Worm (Caenorhabditis elegans) whole organism, early embryonic: ENCODE measurements around the gene C50F4.4.

Experiments
- B0310.2 ChIP-seq: sonication (generic microtip); optimal IDR thresholded peaks from 2 replicates; lab custom pipeline; 2016; ENCODE audit warnings: mild to moderate bottlenecking, missing genetic modification characterization, missing compliant biosample characterization
- F13C5.2 ChIP-seq: sonication (generic microtip); optimal IDR thresholded peaks from 2 replicates; lab custom pipeline; 2017; ENCODE audit warnings: mild to moderate bottlenecking, missing genetic modification characterization, inconsistent platforms, missing compliant biosample characterization
- aly-1 ChIP-seq: sonication (generic microtip); optimal IDR thresholded peaks from 2 replicates; lab custom pipeline; 2016; ENCODE audit warnings: missing genetic modification characterization, missing compliant biosample characterization
- ama-1 ChIP-seq: fragments of 150-350 bp; optimal IDR thresholded peaks from 2 replicates; lab custom pipeline; 2014
- ceh-13 ChIP-seq: fragments of 200-800 bp; sonication (Bioruptor generic); optimal IDR thresholded peaks from 2 replicates; lab custom pipeline; 2018; ENCODE audit warnings: mild to moderate bottlenecking, missing genetic modification characterization, missing compliant biosample characterization
- ceh-36 ChIP-seq: sonication (generic microtip); optimal IDR thresholded peaks from 2 replicates; lab custom pipeline; 2016; ENCODE audit warnings: missing genetic modification characterization, inconsistent platforms, missing compliant biosample characterization
- ets-7 ChIP-seq: sonication (generic microtip); optimal IDR thresholded peaks from 2 replicates; lab custom pipeline; 2016; ENCODE audit warnings: missing genotype, missing genetic modification characterization, missing compliant biosample characterization
- flt-1 ChIP-seq: fragments of 200-800 bp; sonication (Bioruptor generic); IDR thresholded peaks from 2 replicates; pipeline ENCODE4 v1.3.6; 2022; ENCODE audit warnings: missing genetic modification characterization, missing compliant biosample characterization
- hmbx-1 ChIP-seq: sonication (generic microtip); optimal IDR thresholded peaks from 2 replicates; lab custom pipeline; 2016; ENCODE audit warnings: mild to moderate bottlenecking, missing genetic modification characterization, missing compliant biosample characterization
- hmg-4 ChIP-seq: fragments of 200-800 bp; sonication (Bioruptor generic); optimal IDR thresholded peaks from 2 replicates; lab custom pipeline; 2018; ENCODE audit warnings: mild to moderate bottlenecking, missing genetic modification characterization, missing compliant biosample characterization
- hnd-1 ChIP-seq: sonication (generic microtip); optimal IDR thresholded peaks from 2 replicates; lab custom pipeline; 2016; ENCODE audit warnings: missing genetic modification characterization, missing compliant biosample characterization
- pes-1 ChIP-seq: fragments of 200-800 bp; sonication (Bioruptor generic); IDR thresholded peaks from 2 replicates; pipeline ENCODE4 v1.3.6; 2022; ENCODE audit warnings: missing genetic modification reagents, missing genetic modification characterization, missing compliant biosample characterization
- scrt-1 ChIP-seq: fragments of 200-800 bp; sonication (Bioruptor generic); IDR thresholded peaks from 2 replicates; pipeline ENCODE4 v1.3.6; 2022; ENCODE audit warnings: missing genetic modification characterization, missing compliant biosample characterization
- sea-1 ChIP-seq: fragments of 200-800 bp; sonication (Bioruptor generic); conservative IDR thresholded peaks from 2 replicates; pipeline ENCODE4 v1.3.6; 2022; ENCODE audit warnings: missing genetic modification characterization, missing compliant biosample characterization
- tbx-11 ChIP-seq: fragments of 200-800 bp; sonication (Bioruptor generic); IDR thresholded peaks from 2 replicates; pipeline ENCODE4 v1.3.6; 2022; ENCODE audit warnings: missing genetic modification characterization, missing compliant biosample characterization
- tbx-37 ChIP-seq: fragments of 200-800 bp; sonication (Bioruptor generic); conservative IDR thresholded peaks from 2 replicates; pipeline ENCODE4 v1.3.6; 2022; ENCODE audit warnings: missing genetic modification reagents, missing genetic modification characterization, missing compliant biosample characterization
- tra-4 ChIP-seq: sonication (generic microtip); optimal IDR thresholded peaks from 2 replicates; lab custom pipeline; 2017; ENCODE audit warnings: missing genetic modification characterization, missing compliant biosample characterization

The C50F4.4 gene

DNA sequence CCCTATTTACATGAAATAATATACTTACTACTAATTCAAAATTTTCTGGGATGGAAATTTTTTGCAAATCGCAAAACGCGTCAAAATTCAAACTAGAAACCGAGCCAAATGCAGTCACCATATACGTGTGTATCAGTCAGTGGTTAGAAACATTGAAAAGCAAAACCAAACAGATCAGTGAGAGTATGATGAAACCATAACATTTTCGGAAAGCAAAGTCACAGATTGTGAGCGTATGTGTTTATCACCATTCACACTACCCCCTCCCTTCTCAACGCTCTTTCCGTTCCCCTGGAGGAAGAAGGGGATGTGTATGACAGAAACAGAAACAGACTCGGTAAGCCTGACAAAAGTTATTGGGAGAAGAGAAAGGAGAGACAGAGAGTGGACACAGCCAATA lies 35.1 kb downstream of the C50F4.4 start:
- TF ChIP-seq ceh-36 (tag; lab: Kevin White, UChicago): no peak
- TF ChIP-seq B0310.2 (tag; lab: Kevin White, UChicago): no peak

DNA sequence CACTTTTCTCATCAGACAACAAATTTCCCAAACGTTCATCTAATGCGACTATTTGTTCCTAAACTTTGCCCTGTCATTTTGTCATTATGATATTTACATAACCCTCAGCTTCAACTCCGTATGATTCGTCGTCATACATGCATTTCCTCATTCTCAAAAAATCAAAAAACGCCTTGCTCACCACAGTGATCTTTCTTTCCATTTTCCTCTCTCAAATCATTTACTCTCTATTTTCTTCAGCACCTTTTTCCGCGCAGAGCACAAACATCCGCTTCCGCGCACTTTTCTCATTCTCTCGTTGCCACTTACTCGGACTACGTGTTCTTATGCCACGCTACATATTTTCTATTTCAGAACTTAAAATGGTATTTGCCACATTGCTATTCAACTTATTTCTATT lies 40.4 kb downstream of the C50F4.4 start, which contains the start of gene F25B3.2:
TSS of gene F25B3.2 (plus strand) at position 301 of the 400 bp plus-strand sequence.
- TF ChIP-seq B0310.2 (tag; lab: Kevin White, UChicago): no peak

DNA sequence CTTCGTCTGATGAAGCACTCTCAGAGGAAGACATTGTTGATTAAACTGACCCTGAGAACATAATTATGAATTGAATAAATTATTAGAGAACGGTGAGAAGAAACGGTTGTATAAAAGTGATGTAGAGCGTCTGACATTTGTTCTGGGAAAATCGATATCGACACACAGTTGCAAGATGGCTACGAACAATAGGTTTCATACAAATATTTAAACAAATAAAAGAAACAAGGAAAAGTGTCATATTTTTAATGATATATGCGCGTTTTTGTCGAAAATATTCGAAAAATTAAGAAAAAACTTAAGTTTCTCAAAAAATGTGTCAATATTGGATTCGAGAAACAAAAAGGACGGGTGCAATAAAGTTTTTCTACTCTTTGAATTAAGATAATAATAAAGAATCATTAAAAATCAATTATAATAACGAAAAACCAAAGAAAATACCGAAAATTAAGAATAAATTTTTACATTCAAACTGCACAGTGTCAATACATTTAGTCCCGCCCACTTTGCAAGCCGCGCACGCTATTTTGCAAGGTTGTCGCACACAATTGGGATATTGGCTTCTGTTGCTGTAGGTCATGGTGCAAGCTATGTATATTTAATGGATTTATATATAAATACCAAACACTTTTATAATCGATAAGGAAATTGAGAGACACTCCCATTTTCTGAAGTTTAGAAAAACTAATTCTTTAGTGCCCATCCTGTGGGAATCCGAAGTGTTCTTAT lies 46.2 kb downstream of the C50F4.4 start, which contains the start of gene rtfo-1:
TSS of gene rtfo-1 (minus strand) at position 51 of the 729 bp plus-strand sequence.
- TF ChIP-seq ama-1: no peak
- no peak for TF ChIP-seq hmbx-1 (tag; lab: Kevin White, UChicago)
- TF ChIP-seq pes-1 (GFP tag; lab: Robert Waterston, UW): no peak; the same call in 1 of the 2 replicates
- peak; percentile 41; the same call in 1 of the 2 replicates for TF ChIP-seq scrt-1 (GFP tag; lab: Robert Waterston, UW)
- TF ChIP-seq aly-1: no peak
- peak; percentile 39 for TF ChIP-seq ceh-36 (tag; lab: Kevin White, UChicago)
- no peak for TF ChIP-seq B0310.2 (tag; lab: Kevin White, UChicago)
- peak; percentile 6 for TF ChIP-seq hnd-1 (tag; lab: Kevin White, UChicago)
- TF ChIP-seq sea-1 (GFP tag; lab: Robert Waterston, UW): no peak
- no peak for TF ChIP-seq ets-7 (tag; lab: Kevin White, UChicago)
- no peak for TF ChIP-seq hmg-4 (GFP tag; lab: Kevin White, UChicago)
- peak; percentile 79 for TF ChIP-seq F13C5.2
- TF ChIP-seq tbx-37: peak; percentile 62
- no peak for TF ChIP-seq tra-4 (tag; lab: Kevin White, UChicago)
- TF ChIP-seq ceh-13 (GFP tag; lab: Kevin White, UChicago): peak; percentile 42
- peak; percentile 50; the same call in 1 of the 2 replicates for TF ChIP-seq flt-1 (GFP tag; lab: Robert Waterston, UW)
- TF ChIP-seq tbx-11 (GFP tag; lab: Robert Waterston, UW): peak; percentile 14; the same call in 1 of the 2 replicates

DNA sequence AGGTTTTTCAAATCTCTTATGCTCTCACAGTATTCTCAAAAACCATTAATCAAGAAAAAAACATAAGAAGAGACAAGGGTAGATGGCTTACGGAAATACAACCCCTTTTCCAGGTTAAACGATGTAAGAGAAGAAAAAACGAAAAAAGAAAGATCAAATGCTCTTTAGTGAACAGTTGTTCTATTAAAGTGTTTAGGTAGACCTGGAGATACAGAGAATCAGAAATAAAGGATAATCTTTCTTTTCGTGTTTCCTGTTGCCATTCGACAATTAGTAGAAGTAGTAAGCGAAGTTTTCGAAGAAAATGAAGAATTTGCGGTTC lies 46.7 kb downstream of the C50F4.4 start, which contains the start of gene K09G1.1:
TSS of gene K09G1.1 (plus strand) at position 223 of the 322 bp plus-strand sequence.
- no peak for TF ChIP-seq F13C5.2
- no peak for TF ChIP-seq ets-7 (tag; lab: Kevin White, UChicago)
- no peak for TF ChIP-seq hnd-1 (tag; lab: Kevin White, UChicago)
- TF ChIP-seq ceh-13 (GFP tag; lab: Kevin White, UChicago): no peak
- no peak for TF ChIP-seq B0310.2 (tag; lab: Kevin White, UChicago)
- TF ChIP-seq tbx-11 (GFP tag; lab: Robert Waterston, UW): no peak
- TF ChIP-seq sea-1 (GFP tag; lab: Robert Waterston, UW): no peak
- TF ChIP-seq ama-1: no peak
- TF ChIP-seq flt-1 (GFP tag; lab: Robert Waterston, UW): no peak
- no peak for TF ChIP-seq ceh-36 (tag; lab: Kevin White, UChicago)
- no peak for TF ChIP-seq tbx-37

DNA sequence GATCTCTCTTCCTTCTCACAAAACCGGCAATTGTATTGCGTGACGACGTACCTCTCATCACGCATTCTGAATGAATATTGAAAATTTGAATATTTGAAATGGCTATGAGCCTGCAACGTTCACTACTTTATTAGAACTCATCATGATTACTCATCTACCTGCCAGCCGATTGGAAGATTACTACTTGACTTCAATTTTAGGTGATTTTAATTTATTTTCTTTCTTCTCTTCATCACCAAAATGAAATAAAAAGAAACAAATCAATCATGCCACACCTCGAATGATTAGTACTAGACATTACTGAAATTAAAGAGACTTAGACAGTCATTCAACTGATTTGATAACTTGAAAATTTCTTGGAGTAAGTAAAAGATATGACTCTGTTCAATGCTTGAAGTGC lies 47.7 kb downstream of the C50F4.4 start:
- TF ChIP-seq tbx-37: no peak
- TF ChIP-seq sea-1 (GFP tag; lab: Robert Waterston, UW): no peak
- TF ChIP-seq flt-1 (GFP tag; lab: Robert Waterston, UW): no peak
- no peak for TF ChIP-seq ceh-13 (GFP tag; lab: Kevin White, UChicago)
- no peak for TF ChIP-seq aly-1
- no peak for TF ChIP-seq hmg-4 (GFP tag; lab: Kevin White, UChicago)
- TF ChIP-seq pes-1 (GFP tag; lab: Robert Waterston, UW): no peak
- TF ChIP-seq ceh-36 (tag; lab: Kevin White, UChicago): no peak
- no peak for TF ChIP-seq hmbx-1 (tag; lab: Kevin White, UChicago)
- TF ChIP-seq B0310.2 (tag; lab: Kevin White, UChicago): no peak
- TF ChIP-seq ama-1: no peak
- TF ChIP-seq scrt-1 (GFP tag; lab: Robert Waterston, UW): no peak
- no peak for TF ChIP-seq F13C5.2
- TF ChIP-seq tra-4 (tag; lab: Kevin White, UChicago): no peak
- TF ChIP-seq hnd-1 (tag; lab: Kevin White, UChicago): no peak
- no peak for TF ChIP-seq tbx-11 (GFP tag; lab: Robert Waterston, UW)
- no peak for TF ChIP-seq ets-7 (tag; lab: Kevin White, UChicago)
